Worm (Caenorhabditis elegans): ENCODE results near the gene oatr-1.

The oatr-1 gene

ce11 chrIII:6444335-6444734 lies 48.4 kb upstream of the oatr-1 start, which contains the start of gene C05D11.13 (continued):
- TF ChIP-seq Y53G8AR.9 (GFP tag; conservative IDR thresholded peaks at IDR 0.05) (no peak), egl-18 (GFP tag; IDR thresholded peaks at IDR 0.05) (no peak), hmg-1.2 (GFP tag; IDR thresholded peaks at IDR 0.05) (peak; percentile 63; the same call in 1 of the 2 replicates), B0261.1 (tag; optimal IDR thresholded peaks at IDR 0.05) (no peak), madf-10 (tag; optimal IDR thresholded peaks at IDR 0.05) (no peak), tbx-9 (tag; optimal IDR thresholded peaks at IDR 0.05; ENCODE audit: borderline replicate concordance) (no peak), nhr-27 (tag; optimal IDR thresholded peaks at IDR 0.05) (no peak), aptf-3 (GFP tag; IDR thresholded peaks at IDR 0.05) (no peak), attf-5 (GFP tag; optimal IDR thresholded peaks at IDR 0.05) (peak; percentile 68), D2030.7 (GFP tag; IDR thresholded peaks at IDR 0.05) (no peak), hlh-12 (tag; optimal IDR thresholded peaks at IDR 0.05) (no peak), repo-1 (tag; optimal IDR thresholded peaks at IDR 0.05) (no peak), lsy-27 (tag; optimal IDR thresholded peaks at IDR 0.05; ENCODE audit: borderline replicate concordance, insufficient read depth) (no peak), sea-2 (GFP tag; IDR thresholded peaks at IDR 0.05) (no peak), tlf-1 (GFP tag; optimal IDR thresholded peaks at IDR 0.05) (no peak), lin-40 (tag; optimal IDR thresholded peaks at IDR 0.05) (peak; percentile 41), F57A8.1 (GFP tag; optimal IDR thresholded peaks at IDR 0.05) (no peak), nhr-80 (tag; optimal IDR thresholded peaks at IDR 0.05) (peak; percentile 51), rcor-1 (GFP tag; IDR thresholded peaks at IDR 0.05) (no peak), die-1 (tag; optimal IDR thresholded peaks at IDR 0.05) (no peak), ztf-25 (GFP tag; IDR thresholded peaks at IDR 0.05) (no peak), chd-7 (tag; optimal IDR thresholded peaks at IDR 0.05) (no peak), zim-3 (tag; optimal IDR thresholded peaks at IDR 0.05) (no peak), K11D2.4 (GFP tag; IDR thresholded peaks at IDR 0.05) (no peak), egl-44 (GFP tag; IDR thresholded peaks at IDR 0.05) (no peak), athp-1 (tag; optimal IDR thresholded peaks at IDR 0.05) (no peak), F37B4.10 (GFP tag; IDR thresholded peaks at IDR 0.05) (no peak), hrde-1 (tag; optimal IDR thresholded peaks at IDR 0.05; ENCODE audit: borderline replicate concordance) (peak; percentile 18), B0019.2 (GFP tag; conservative IDR thresholded peaks at IDR 0.05) (no peak), nhr-120 (GFP tag; IDR thresholded peaks at IDR 0.05) (no peak), xnd-1 (tag; optimal IDR thresholded peaks at IDR 0.05) (no peak), efl-1 (GFP tag; optimal IDR thresholded peaks at IDR 0.05) (no peak), ceh-40 (GFP tag; IDR thresholded peaks at IDR 0.05) (no peak), nhr-90 (tag; optimal IDR thresholded peaks at IDR 0.05) (no peak), C17E4.6 (GFP tag; IDR thresholded peaks at IDR 0.05) (0 out of 2 replicates have a peak, but pooled peaks have one; percentile 19), B0336.3 (GFP tag; IDR thresholded peaks at IDR 0.05) (peak; percentile 24; the same call in 1 of the 2 replicates), snpc-1.1 (tag; optimal IDR thresholded peaks at IDR 0.05; ENCODE audit: insufficient read depth) (no peak), C06A6.2 (GFP tag; conservative IDR thresholded peaks at IDR 0.05) (no peak), cebp-2 (GFP tag; IDR thresholded peaks at IDR 0.05) (no peak), ccch-3 (GFP tag; optimal IDR thresholded peaks at IDR 0.05) (no peak), ets-4 (GFP tag; optimal IDR thresholded peaks at IDR 0.05) (no peak), lin-54 (GFP tag; optimal IDR thresholded peaks at IDR 0.05) (no peak), ama-1 (optimal IDR thresholded peaks at IDR 0.05) (no peak), ama-1 (GFP tag; optimal IDR thresholded peaks at IDR 0.05) (no peak), mcd-1 (GFP tag; IDR thresholded peaks at IDR 0.05) (no peak), nfya-2 (GFP tag; IDR thresholded peaks at IDR 0.05) (no peak), Y79H2A.3 (GFP tag; conservative IDR thresholded peaks at IDR 0.05) (no peak), let-526 (GFP tag; IDR thresholded peaks at IDR 0.05) (no peak), let-607 (tag; optimal IDR thresholded peaks at IDR 0.05) (no peak), T26A5.8 (tag; optimal IDR thresholded peaks at IDR 0.05) (no peak)
